Worm (Caenorhabditis elegans) whole organism, mixed stage, embryonic: ENCODE measurements around the gene dhc-4.

Experiments
- bed-3 ChIP-seq: fragments of 200-800 bp; sonication (Bioruptor generic); optimal IDR thresholded peaks from 3 replicates; lab custom pipeline; 2018; ENCODE audit warnings: mild to moderate bottlenecking, missing genetic modification characterization, moderate library complexity, missing compliant biosample characterization
- blmp-1 ChIP-seq: fragments of 150-350 bp; optimal IDR thresholded peaks from 2 replicates; lab custom pipeline; 2014; ENCODE audit warnings: missing biosample characterization, missing genetic modification characterization
- ceh-39 ChIP-seq: fragments of 150-350 bp; optimal IDR thresholded peaks from 2 replicates; lab custom pipeline; 2014; ENCODE audit warnings: missing biosample characterization, missing genetic modification characterization
- ceh-43 ChIP-seq: fragments of 200-800 bp; sonication (Bioruptor generic); optimal IDR thresholded peaks from 2 replicates; lab custom pipeline; 2018; ENCODE audit warnings: mild to moderate bottlenecking, missing genetic modification characterization, moderate library complexity, missing compliant biosample characterization
- ceh-83 ChIP-seq: fragments of 200-800 bp; sonication (Bioruptor generic); optimal IDR thresholded peaks from 2 replicates; lab custom pipeline; 2018; ENCODE audit warnings: mild to moderate bottlenecking, missing genetic modification characterization, missing compliant biosample characterization
- ces-1 ChIP-seq: fragments of 150-350 bp; optimal IDR thresholded peaks from 2 replicates; lab custom pipeline; 2014; ENCODE audit warnings: missing biosample characterization, missing genetic modification reagents, missing genetic modification characterization
- cnd-1 ChIP-seq: fragments of 200-800 bp; sonication (Bioruptor generic); optimal IDR thresholded peaks from 2 replicates; lab custom pipeline; 2018; ENCODE audit warnings: mild to moderate bottlenecking, missing genetic modification characterization, missing compliant biosample characterization
- drap-1 ChIP-seq: fragments of 200-800 bp; sonication (Bioruptor generic); optimal IDR thresholded peaks from 3 replicates; lab custom pipeline; 2018; ENCODE audit warnings: mild to moderate bottlenecking, missing genetic modification characterization, missing compliant biosample characterization
- elt-1 ChIP-seq: sonication (generic microtip); optimal IDR thresholded peaks from 2 replicates; lab custom pipeline; 2017; ENCODE audit warnings: missing genetic modification characterization, mild to moderate bottlenecking, missing compliant biosample characterization, antibody characterized with exemption, moderate library complexity, borderline replicate concordance; ENCODE audit not compliant: insufficient read depth
- elt-3 ChIP-seq: fragments of 150-350 bp; optimal IDR thresholded peaks from 2 replicates; lab custom pipeline; 2014; ENCODE audit warnings: missing biosample characterization, missing genetic modification characterization
- flh-1 ChIP-seq: fragments of 200-800 bp; sonication (Bioruptor generic); optimal IDR thresholded peaks from 2 replicates; lab custom pipeline; 2018; ENCODE audit warnings: mild to moderate bottlenecking, missing genetic modification characterization, moderate library complexity, missing compliant biosample characterization
- hlh-1 ChIP-seq: fragments of 150-350 bp; optimal IDR thresholded peaks from 2 replicates; lab custom pipeline; 2014; ENCODE audit warnings: missing biosample characterization, missing genetic modification reagents, missing genetic modification characterization
- lin-13 ChIP-seq: fragments of 150-350 bp; optimal IDR thresholded peaks from 2 replicates; lab custom pipeline; 2014; ENCODE audit warnings: missing biosample characterization, missing genetic modification characterization
- lin-32 ChIP-seq: fragments of 200-800 bp; sonication (Bioruptor generic); optimal IDR thresholded peaks from 2 replicates; lab custom pipeline; 2018; ENCODE audit warnings: mild to moderate bottlenecking, missing genetic modification characterization, missing compliant biosample characterization
- lsy-2 ChIP-seq: fragments of 150-350 bp; optimal IDR thresholded peaks from 2 replicates; lab custom pipeline; 2014; ENCODE audit warnings: missing biosample characterization, missing genetic modification characterization
- mab-5 ChIP-seq: fragments of 150-350 bp; optimal IDR thresholded peaks from 2 replicates; lab custom pipeline; 2014; ENCODE audit warnings: missing biosample characterization, missing genetic modification characterization
- mep-1 ChIP-seq: fragments of 150-350 bp; optimal IDR thresholded peaks from 2 replicates; lab custom pipeline; 2017; ENCODE audit warnings: missing biosample characterization, missing genetic modification reagents, missing genetic modification characterization, inconsistent platforms
- mls-2 ChIP-seq: sonication (generic microtip); optimal IDR thresholded peaks from 2 replicates; lab custom pipeline; 2016; ENCODE audit warnings: mild to moderate bottlenecking, missing genetic modification characterization, moderate library complexity, missing compliant biosample characterization
- nhr-12 ChIP-seq: fragments of 150-350 bp; optimal IDR thresholded peaks from 2 replicates; lab custom pipeline; 2014; ENCODE audit warnings: missing biosample characterization, missing genetic modification characterization
- nhr-2 ChIP-seq: fragments of 150-350 bp; optimal IDR thresholded peaks from 2 replicates; lab custom pipeline; 2014; ENCODE audit warnings: missing biosample characterization, missing genetic modification characterization
- nhr-237 ChIP-seq: fragments of 150-350 bp; optimal IDR thresholded peaks from 2 replicates; lab custom pipeline; 2014; ENCODE audit warnings: missing biosample characterization, missing genetic modification characterization
- nhr-28 ChIP-seq: fragments of 150-350 bp; optimal IDR thresholded peaks from 2 replicates; lab custom pipeline; 2014; ENCODE audit warnings: missing biosample characterization, missing genetic modification characterization
- nhr-76 ChIP-seq: sonication (generic microtip); optimal IDR thresholded peaks from 2 replicates; lab custom pipeline; 2017; ENCODE audit warnings: missing biosample characterization, missing genetic modification characterization
- pha-4 ChIP-seq: fragments of 150-350 bp; optimal IDR thresholded peaks from 2 replicates; lab custom pipeline; 2018; ENCODE audit warnings: missing biosample characterization, missing genetic modification reagents, missing genetic modification characterization
- snpc-4 ChIP-seq: fragments of 150-350 bp; optimal IDR thresholded peaks from 2 replicates; lab custom pipeline; 2014; ENCODE audit warnings: missing biosample characterization, missing genetic modification characterization
- sptf-1 ChIP-seq: sonication (generic microtip); optimal IDR thresholded peaks from 2 replicates; lab custom pipeline; 2017; ENCODE audit warnings: mild to moderate bottlenecking, missing genetic modification characterization, moderate library complexity, missing compliant biosample characterization
- tbx-8 ChIP-seq: fragments of 200-800 bp; sonication (Bioruptor generic); optimal IDR thresholded peaks from 2 replicates; lab custom pipeline; 2018; ENCODE audit warnings: mild to moderate bottlenecking, missing genetic modification characterization, moderate library complexity, missing compliant biosample characterization
- unc-120 ChIP-seq: sonication (generic microtip); optimal IDR thresholded peaks from 2 replicates; lab custom pipeline; 2017; ENCODE audit warnings: missing genetic modification characterization, missing compliant biosample characterization; ENCODE audit not compliant: poor library complexity, severe bottlenecking
- unc-39 ChIP-seq: fragments of 150-350 bp; optimal IDR thresholded peaks from 2 replicates; lab custom pipeline; 2014; ENCODE audit warnings: missing biosample characterization, missing genetic modification characterization
- unc-62 ChIP-seq: fragments of 150-350 bp; optimal IDR thresholded peaks from 2 replicates; lab custom pipeline; 2014; ENCODE audit warnings: missing biosample characterization, missing genetic modification reagents, missing genetic modification characterization
- zip-8 ChIP-seq: fragments of 150-350 bp; optimal IDR thresholded peaks from 2 replicates; lab custom pipeline; 2014; ENCODE audit warnings: missing biosample characterization, missing genetic modification characterization
- ztf-11 ChIP-seq: fragments of 150-350 bp; optimal IDR thresholded peaks from 2 replicates; lab custom pipeline; 2014; ENCODE audit warnings: missing biosample characterization, missing genetic modification characterization

Gene dhc-4

DNA sequence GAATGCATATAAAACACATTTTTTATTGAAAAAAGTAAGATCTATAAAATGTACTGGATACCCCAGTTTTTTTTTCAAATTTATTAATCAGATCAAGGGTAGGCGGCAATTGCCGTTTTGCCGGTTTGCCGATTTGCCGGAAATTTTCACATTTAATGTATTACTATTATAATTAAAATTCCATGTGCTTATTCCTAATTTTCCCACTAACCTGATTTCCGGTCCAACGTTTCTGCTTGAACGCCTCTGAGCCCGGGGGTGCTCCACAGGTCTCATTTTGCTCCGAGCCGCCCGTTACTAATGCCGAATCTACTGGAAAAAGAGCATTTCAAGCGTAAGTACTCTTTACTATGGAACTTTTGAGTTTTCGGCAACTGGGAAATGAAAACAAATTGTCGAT is at the start of gene dhc-4:
dhc-4 (plus strand) TSS at position 301 of the 400 bp plus-strand sequence.
- TF ChIP-seq ceh-43 (GFP tag; lab: Kevin White, UChicago) (no peak), lin-13 (no peak), elt-1 (no peak), mep-1 (tag; lab: Kevin White, UChicago) (no peak), sptf-1 (tag; lab: Kevin White, UChicago) (no peak)
- TF ChIP-seq, all 35 proteins: peak for 0

DNA sequence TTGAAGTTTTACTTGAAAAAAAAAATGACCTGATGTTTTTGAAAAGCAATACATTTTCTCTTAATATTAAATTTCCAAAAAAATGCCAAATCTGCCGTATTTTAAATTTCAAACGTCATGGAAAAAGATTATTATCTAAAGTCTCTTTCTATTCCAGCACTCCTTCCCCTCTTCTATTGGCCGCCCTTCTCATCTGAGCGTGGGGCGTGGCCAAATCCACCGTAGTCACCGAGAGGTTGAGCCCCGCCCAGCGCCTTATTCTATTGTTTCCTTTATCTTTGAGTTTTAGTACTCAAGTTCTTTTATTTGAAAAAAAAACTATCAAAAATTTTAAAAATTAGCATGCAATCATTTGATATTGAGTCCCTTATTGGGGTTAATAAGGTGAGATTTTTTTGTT is 49.7 kb upstream of the dhc-4 start, which contains the start of gene vab-7:
vab-7 (plus strand) TSS at position 301 of the 400 bp plus-strand sequence.
- TF ChIP-seq nhr-2 (no peak), snpc-4 (tag; lab: Kevin White, UChicago) (no peak), lsy-2 (tag; lab: Kevin White, UChicago) (peak; percentile 45), tbx-8 (GFP tag; lab: Kevin White, UChicago) (no peak)

DNA sequence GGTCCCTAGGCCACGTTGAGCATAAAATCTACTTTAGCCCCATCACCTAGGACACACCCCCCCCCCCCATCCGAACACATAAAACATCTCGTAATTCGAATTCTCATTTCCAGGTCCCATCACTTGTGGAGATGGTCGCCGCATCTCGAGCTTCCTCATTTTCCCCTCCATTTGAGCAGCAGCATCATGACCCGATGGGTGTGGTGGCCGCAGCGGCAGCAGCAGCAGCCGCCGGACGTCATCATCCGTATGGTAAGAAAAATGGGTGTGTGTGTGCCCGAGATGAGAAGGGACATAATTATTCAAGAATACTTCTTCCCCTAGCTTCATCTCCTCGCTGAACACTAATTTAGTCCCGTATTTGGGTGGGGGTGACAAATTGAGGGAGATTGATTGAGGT is 48.3 kb upstream of the dhc-4 start:
- TF ChIP-seq blmp-1 (tag; lab: Kevin White, UChicago), result no peak
- TF ChIP-seq ceh-83 (GFP tag; lab: Kevin White, UChicago), result no peak
- TF ChIP-seq flh-1 (GFP tag; lab: Kevin White, UChicago), result no peak
- TF ChIP-seq unc-120 (tag; lab: Kevin White, UChicago), result no peak
- TF ChIP-seq lin-32 (GFP tag; lab: Kevin White, UChicago), result no peak
- no peak for TF ChIP-seq cnd-1 (tag; lab: Kevin White, UChicago)
- TF ChIP-seq ceh-43 (GFP tag; lab: Kevin White, UChicago), result no peak

DNA sequence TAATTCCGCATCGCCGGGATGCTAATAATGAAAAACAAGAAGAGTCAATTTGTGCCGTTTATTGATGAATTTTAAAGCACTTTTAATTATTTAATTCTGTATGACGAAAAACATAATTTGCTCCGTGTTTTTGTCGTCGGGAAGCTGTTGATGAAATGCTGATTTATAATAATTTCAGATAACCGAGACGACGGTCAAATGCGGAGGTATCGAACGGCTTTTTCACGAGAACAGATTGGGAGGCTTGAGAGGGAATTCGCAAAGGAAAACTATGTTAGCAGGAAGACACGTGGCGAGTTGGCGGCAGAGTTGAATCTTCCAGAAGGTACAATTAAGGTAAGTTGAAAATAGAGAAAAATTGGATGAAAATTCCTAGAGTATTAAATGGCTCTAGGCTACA is 46.2 kb upstream of the dhc-4 start:
- no peak for TF ChIP-seq unc-62 (GFP tag; lab: Kevin White, UChicago)
- TF ChIP-seq hlh-1, result no peak
- TF ChIP-seq snpc-4 (tag; lab: Kevin White, UChicago), result no peak
- TF ChIP-seq nhr-2, result no peak
- TF ChIP-seq ceh-43 (GFP tag; lab: Kevin White, UChicago), result no peak
- no peak for TF ChIP-seq ceh-39 (tag; lab: Kevin White, UChicago)
- no peak for TF ChIP-seq mab-5
- no peak for TF ChIP-seq sptf-1 (tag; lab: Kevin White, UChicago)
- TF ChIP-seq elt-1, result no peak

DNA sequence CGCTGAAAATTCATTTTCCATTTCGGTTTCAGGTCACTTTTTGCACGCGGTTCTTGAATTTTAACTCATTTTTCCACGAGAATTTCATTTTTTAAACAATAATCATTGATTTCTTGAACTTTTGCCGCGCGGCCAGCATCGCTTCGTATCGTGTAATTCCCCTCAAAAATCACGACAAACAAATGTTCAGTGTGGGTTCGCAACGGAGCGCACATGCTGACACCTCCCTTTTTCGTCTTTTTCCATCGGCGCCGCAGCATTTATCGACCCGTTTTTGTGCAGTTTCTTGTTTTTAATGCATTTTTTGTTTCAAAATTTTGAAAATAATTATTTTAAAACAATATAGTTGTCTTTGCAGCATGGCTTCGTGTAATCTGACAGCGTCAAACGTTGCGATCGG is 38.9 kb upstream of the dhc-4 start, which contains the start of gene M142.5:
M142.5 (plus strand) TSS at position 352 of the 400 bp plus-strand sequence.
- TF ChIP-seq unc-120 (tag; lab: Kevin White, UChicago) (peak; percentile 60), sptf-1 (tag; lab: Kevin White, UChicago) (no peak), ces-1 (GFP tag; lab: Kevin White, UChicago) (no peak), mls-2 (no peak), mep-1 (tag; lab: Kevin White, UChicago) (no peak), lin-13 (peak; percentile 48), lsy-2 (tag; lab: Kevin White, UChicago) (peak; percentile 2), nhr-2 (no peak), blmp-1 (tag; lab: Kevin White, UChicago) (no peak), unc-39 (tag; lab: Kevin White, UChicago) (no peak), tbx-8 (GFP tag; lab: Kevin White, UChicago) (no peak), nhr-76 (no peak), nhr-237 (tag; lab: Kevin White, UChicago) (no peak), ztf-11 (no peak), unc-62 (GFP tag; lab: Kevin White, UChicago) (no peak), flh-1 (GFP tag; lab: Kevin White, UChicago) (no peak), elt-1 (no peak), pha-4 (tag; lab: Kevin White, UChicago) (peak; percentile 30), zip-8 (tag; lab: Kevin White, UChicago) (no peak), nhr-28 (no peak), hlh-1 (peak; percentile 49), elt-3 (tag; lab: Kevin White, UChicago) (no peak), ceh-39 (tag; lab: Kevin White, UChicago) (no peak), snpc-4 (tag; lab: Kevin White, UChicago) (no peak), bed-3 (no peak)

DNA sequence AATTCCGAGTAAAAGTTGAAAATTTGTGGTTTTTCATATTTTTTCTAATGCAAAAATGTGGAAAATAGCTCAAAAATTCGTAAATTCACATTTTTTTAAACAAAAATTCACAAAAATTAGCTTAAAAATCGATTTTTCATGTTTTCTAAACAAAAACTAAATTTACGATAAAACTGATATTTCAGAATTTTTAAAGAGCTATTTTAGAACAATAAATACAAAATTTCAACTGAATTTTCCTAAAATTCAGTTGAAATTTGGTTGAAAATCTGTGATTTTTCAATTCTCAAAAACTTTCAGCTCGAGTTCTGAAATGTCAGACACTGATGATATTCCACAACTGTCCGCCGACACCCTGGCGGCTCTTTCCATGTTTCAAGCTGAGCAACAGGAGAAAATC is 36.4 kb upstream of the dhc-4 start, which contains the start of gene M142.8:
M142.8 (plus strand) TSS at position 301 of the 400 bp plus-strand sequence.
- TF ChIP-seq lsy-2 (tag; lab: Kevin White, UChicago) (no peak), elt-3 (tag; lab: Kevin White, UChicago) (no peak), cnd-1 (tag; lab: Kevin White, UChicago) (no peak), snpc-4 (tag; lab: Kevin White, UChicago) (no peak), hlh-1 (no peak), ceh-83 (GFP tag; lab: Kevin White, UChicago) (no peak), drap-1 (GFP tag; lab: Kevin White, UChicago) (no peak), ztf-11 (no peak), unc-62 (GFP tag; lab: Kevin White, UChicago) (no peak), nhr-76 (no peak), nhr-12 (tag; lab: Kevin White, UChicago) (no peak), ceh-43 (GFP tag; lab: Kevin White, UChicago) (no peak)
- TF ChIP-seq, all 35 proteins: peak for 0
